Fruit fly (Drosophila melanogaster) whole organism, wandering third instar larva: ENCODE data around the gene CG7656.
A peak's percentile ranks its signal among the peaks of the same experiment; 100 is the strongest.

ENCODE experiments used
- Abd-B ChIP-seq: fragments of >200 bp; optimal IDR thresholded peaks from 2 replicates; lab custom pipeline; 2017; ENCODE audit warnings: missing biosample characterization, missing genetic modification characterization
- CG32264 ChIP-seq: fragments of 200-800 bp; sonication (Bioruptor generic); optimal IDR thresholded peaks from 2 replicates; lab custom pipeline; 2016; ENCODE audit warnings: missing biosample characterization, missing genetic modification characterization
- CrebA ChIP-seq: fragments of 200-800 bp; sonication (Bioruptor generic); optimal IDR thresholded peaks from 2 replicates; lab custom pipeline; 2016; ENCODE audit warnings: missing biosample characterization, mild to moderate bottlenecking, missing genetic modification characterization, borderline replicate concordance
- Dfd ChIP-seq: fragments of >200 bp; optimal IDR thresholded peaks from 2 replicates; lab custom pipeline; 2017; ENCODE audit warnings: missing biosample characterization, missing genetic modification characterization
- Dif ChIP-seq: fragments of 200-275, 200-300 bp; sonication (Bioruptor generic); optimal IDR thresholded peaks from 2 replicates; lab custom pipeline; 2018; ENCODE audit warnings: missing biosample characterization, missing genetic modification characterization; ENCODE audit not compliant: partially characterized antibody
- GATAd ChIP-seq: sonication (Bioruptor generic); optimal IDR thresholded peaks from 2 replicates; lab custom pipeline; 2016; ENCODE audit warnings: missing biosample characterization, missing genetic modification characterization
- HLH106 ChIP-seq: fragments of 200-800 bp; optimal IDR thresholded peaks from 3 replicates; lab custom pipeline; 2019; ENCODE audit warnings: missing biosample characterization, mild to moderate bottlenecking, missing genetic modification characterization, moderate library complexity
- Hr78 ChIP-seq: fragments of >200 bp; optimal IDR thresholded peaks from 2 replicates; lab custom pipeline; 2017; ENCODE audit warnings: missing biosample characterization, missing genetic modification characterization
- Hr83 ChIP-seq: fragments of 200-300 bp; sonication (Bioruptor generic); optimal IDR thresholded peaks from 2 replicates; lab custom pipeline; 2016; ENCODE audit warnings: missing biosample characterization, mild to moderate bottlenecking, missing genetic modification characterization, moderate library complexity; ENCODE audit not compliant: poor library complexity, severe bottlenecking
- Jra ChIP-seq: sonication (Bioruptor generic); optimal IDR thresholded peaks from 2 replicates; lab custom pipeline; 2016; ENCODE audit warnings: missing biosample characterization, missing genetic modification characterization
- Mio ChIP-seq: sonication (Bioruptor generic); optimal IDR thresholded peaks from 2 replicates; lab custom pipeline; 2016; ENCODE audit warnings: missing biosample characterization, missing genetic modification characterization
- Myc ChIP-seq: fragments of >200 bp; optimal IDR thresholded peaks from 2 replicates; lab custom pipeline; 2017
- OdsH ChIP-seq: fragments of 200-800 bp; sonication (Bioruptor generic); optimal IDR thresholded peaks from 2 replicates; lab custom pipeline; 2016; ENCODE audit warnings: missing biosample characterization, mild to moderate bottlenecking, missing genetic modification characterization
- Rel ChIP-seq, 2 experiments: fragments of 200-800 bp; sonication (Bioruptor generic) in 1 of 2; optimal IDR thresholded peaks; 2 replicates in 1 of 2; 3 replicates in 1 of 2; lab custom pipeline; 2016 to 2019; ENCODE audit warnings: mild to moderate bottlenecking in 2 of 2, missing biosample characterization in 2 of 2, missing genetic modification characterization in 2 of 2, moderate library complexity in 1 of 2
- Sp1 ChIP-seq: fragments of 200-800 bp; sonication (Bioruptor generic); optimal IDR thresholded peaks from 3 replicates; lab custom pipeline; 2019; ENCODE audit warnings: missing biosample characterization, mild to moderate bottlenecking, missing genetic modification characterization, moderate library complexity
- Vsx2 ChIP-seq: fragments of 200-300, 225-300 bp; sonication (Bioruptor generic); optimal IDR thresholded peaks from 2 replicates; lab custom pipeline; 2018; ENCODE audit warnings: missing biosample characterization, missing genetic modification characterization; ENCODE audit not compliant: partially characterized antibody
- br ChIP-seq: fragments of 200-800 bp; sonication (Bioruptor generic); optimal IDR thresholded peaks from 2 replicates; lab custom pipeline; 2016; ENCODE audit warnings: missing biosample characterization, missing genetic modification characterization
- brk ChIP-seq: fragments of 200-800 bp; sonication (Bioruptor generic); optimal IDR thresholded peaks from 2 replicates; lab custom pipeline; 2016; ENCODE audit warnings: missing biosample characterization, mild to moderate bottlenecking, missing genetic modification characterization
- dl ChIP-seq, 2 experiments: fragments of 175-275, 200-275 bp in 1 of 2; fragments of 200-275 bp in 1 of 2; sonication (Bioruptor generic); optimal IDR thresholded peaks; lab custom pipeline; 2018; ENCODE audit warnings: mild to moderate bottlenecking in 2 of 2, missing biosample characterization in 2 of 2, missing genetic modification characterization in 2 of 2, moderate library complexity in 2 of 2; ENCODE audit not compliant: partially characterized antibody in 2 of 2, insufficient read depth in 1 of 2
- dmrt93B ChIP-seq: fragments of 200-800 bp; sonication (Bioruptor generic); optimal IDR thresholded peaks from 2 replicates; lab custom pipeline; 2018; ENCODE audit warnings: missing biosample characterization, mild to moderate bottlenecking, missing genetic modification characterization
- ey ChIP-seq: fragments of 200-800 bp; sonication (Bioruptor generic); optimal IDR thresholded peaks from 2 replicates; lab custom pipeline; 2016; ENCODE audit warnings: missing biosample characterization, missing genetic modification characterization
- fru ChIP-seq: fragments of 200-800 bp; sonication (Bioruptor generic); optimal IDR thresholded peaks from 3 replicates; lab custom pipeline; 2016; ENCODE audit warnings: missing biosample characterization, mild to moderate bottlenecking, missing genetic modification characterization
- h ChIP-seq: fragments of 200-800 bp; sonication (Bioruptor generic); optimal IDR thresholded peaks from 3 replicates; lab custom pipeline; 2016; ENCODE audit warnings: missing biosample characterization, mild to moderate bottlenecking, missing genetic modification characterization
- jim ChIP-seq: fragments of 175-275, 200-325 bp; sonication (Bioruptor generic); optimal IDR thresholded peaks from 2 replicates; lab custom pipeline; 2016; ENCODE audit warnings: missing biosample characterization, mild to moderate bottlenecking, missing genetic modification characterization
- pan ChIP-seq: fragments of >200 bp; optimal IDR thresholded peaks from 2 replicates; lab custom pipeline; 2017
- psq ChIP-seq: fragments of 200-800 bp; sonication (Bioruptor generic); optimal IDR thresholded peaks from 3 replicates; lab custom pipeline; 2017; ENCODE audit warnings: missing biosample characterization, mild to moderate bottlenecking, missing genetic modification characterization, moderate library complexity
- rgr ChIP-seq: fragments of 200-800 bp; sonication (Bioruptor generic); optimal IDR thresholded peaks from 3 replicates; lab custom pipeline; 2016; ENCODE audit warnings: missing biosample characterization, mild to moderate bottlenecking, missing genetic modification characterization
- sage ChIP-seq: fragments of 200-800 bp; sonication (Bioruptor generic); optimal IDR thresholded peaks from 2 replicates; lab custom pipeline; 2016; ENCODE audit warnings: missing biosample characterization, mild to moderate bottlenecking, missing genetic modification characterization
- sv ChIP-seq: fragments of 200-800 bp; sonication (Bioruptor generic); optimal IDR thresholded peaks from 3 replicates; lab custom pipeline; 2016; ENCODE audit warnings: missing biosample characterization, missing genetic modification characterization
- usp ChIP-seq: fragments of >200 bp; optimal IDR thresholded peaks from 2 replicates; lab custom pipeline; 2017; ENCODE audit warnings: missing biosample characterization, missing genetic modification characterization
- woc ChIP-seq: sonication (Bioruptor generic); optimal IDR thresholded peaks from 2 replicates; lab custom pipeline; 2016; ENCODE audit warnings: missing biosample characterization, mild to moderate bottlenecking, missing genetic modification characterization

Gene CG7656

DNA sequence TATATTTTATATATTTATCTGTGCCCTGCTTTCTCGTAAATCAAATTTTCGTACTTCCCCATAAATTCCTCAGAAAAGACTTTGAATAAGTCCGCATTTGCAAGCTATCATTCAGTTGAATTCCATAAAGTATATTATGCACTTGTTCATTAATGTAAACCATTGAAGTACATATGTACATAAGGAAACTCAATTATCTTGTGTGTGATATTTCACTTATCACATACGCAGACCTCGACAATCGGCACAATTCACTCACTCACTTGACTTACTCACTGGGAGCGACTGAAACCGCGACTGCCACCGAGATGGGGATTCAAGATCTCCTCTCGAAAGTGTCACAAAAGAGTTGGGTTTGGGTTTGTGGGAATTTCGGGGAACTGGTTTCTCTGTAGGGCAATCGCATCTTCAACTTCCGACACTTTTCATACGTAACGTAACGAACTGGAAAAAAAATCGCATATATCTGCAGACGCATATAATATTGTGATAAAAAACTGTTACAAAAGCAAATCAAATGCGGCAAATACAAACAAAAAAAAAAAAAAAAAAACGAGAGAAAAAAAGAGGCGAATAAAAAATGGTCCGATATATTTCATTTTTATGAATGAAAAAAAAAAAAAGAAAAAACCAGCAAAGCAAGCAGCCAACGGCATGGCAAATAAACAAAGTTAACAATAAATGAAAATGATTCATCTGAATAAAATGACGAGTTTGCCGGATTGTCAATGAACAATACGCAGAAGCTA, 9.2 kb upstream of the CG7656 start:
- TF ChIP-seq rgr (GFP tag; lab: Kevin White, UChicago) (peak; percentile 17), br (GFP tag; lab: Kevin White, UChicago) (no peak), Jra (GFP tag; lab: Kevin White, UChicago) (no peak), Myc (lab: Kevin White, UChicago) (no peak), Vsx2 (GFP tag; lab: Kevin White, UChicago) (no peak), pan (no peak), h (GFP tag; lab: Kevin White, UChicago) (peak; percentile 12), CG32264 (GFP tag; lab: Kevin White, UChicago) (no peak), ey (no peak), GATAd (GFP tag; lab: Kevin White, UChicago) (no peak), sv (GFP tag; lab: Kevin White, UChicago) (no peak), HLH106 (tag; lab: Kevin White, UChicago) (no peak), Sp1 (GFP tag; lab: Kevin White, UChicago) (peak; percentile 17), Rel (GFP tag; optimal IDR thresholded peaks at IDR 0.05; lab: Kevin White, UChicago) (no peak), Rel (tag; optimal IDR thresholded peaks at IDR 0.05; lab: Kevin White, UChicago) (peak; percentile 63), Mio (GFP tag; lab: Kevin White, UChicago) (no peak), OdsH (GFP tag; lab: Kevin White, UChicago) (no peak), dmrt93B (GFP tag; lab: Kevin White, UChicago) (no peak), Abd-B (no peak), usp (GFP tag; lab: Kevin White, UChicago) (no peak), dl (GFP tag; optimal IDR thresholded peaks at IDR 0.05; lab: Kevin White, UChicago; ENCODE audit: insufficient read depth in 1 of 2, partially characterized antibody in 2 of 2) (no peak), Hr83 (GFP tag; lab: Kevin White, UChicago) (no peak), sage (GFP tag; lab: Kevin White, UChicago) (no peak)

DNA sequence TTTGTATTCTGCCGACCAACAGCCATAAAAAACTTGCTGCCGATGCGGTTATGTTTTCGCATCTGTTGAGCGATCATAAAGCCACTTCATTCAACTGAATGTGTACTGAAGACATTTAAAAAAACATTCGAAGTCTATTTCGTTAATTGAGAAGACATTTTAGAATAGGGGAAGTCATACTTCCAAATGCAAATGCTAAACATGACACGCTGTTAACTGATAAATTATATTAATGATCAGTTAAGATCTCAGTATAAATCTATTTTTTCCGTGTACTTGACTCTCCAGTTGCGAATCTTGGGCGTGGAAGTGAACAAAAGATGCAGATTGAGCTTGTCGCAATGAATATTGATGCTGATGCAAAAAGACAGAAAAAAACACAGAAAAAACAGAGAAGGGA, 8.0 kb upstream of the CG7656 start:
- no peak for TF ChIP-seq sv (GFP tag; lab: Kevin White, UChicago)
- no peak for TF ChIP-seq CrebA (GFP tag; lab: Kevin White, UChicago)
- TF ChIP-seq h (GFP tag; lab: Kevin White, UChicago): no peak
- no peak for TF ChIP-seq OdsH (GFP tag; lab: Kevin White, UChicago)

DNA sequence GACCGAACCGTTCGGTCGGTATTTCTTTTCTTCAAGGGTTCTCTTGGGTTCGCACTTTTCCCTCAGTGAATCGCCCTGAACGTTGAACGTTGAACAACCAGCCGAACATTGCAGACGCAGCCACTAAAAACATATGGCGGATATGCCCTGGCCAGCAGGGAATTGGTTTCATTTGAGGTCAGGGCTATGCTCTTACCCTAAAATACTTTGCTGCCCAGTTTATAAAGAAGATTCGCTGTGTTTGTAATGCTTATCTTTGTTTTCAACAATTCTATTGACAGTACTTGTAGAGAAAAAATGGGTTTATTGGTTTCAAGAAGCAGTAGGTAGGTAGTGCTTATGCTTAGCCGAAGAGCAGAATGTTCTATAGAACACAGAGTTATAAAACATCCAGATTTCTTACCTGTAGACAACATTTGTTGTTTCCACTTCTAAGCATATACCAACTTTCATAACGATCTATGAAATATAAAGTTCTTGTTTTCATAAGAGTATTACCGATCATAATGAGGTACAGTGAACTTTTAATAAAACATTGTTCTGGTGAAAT, 7.3 kb upstream of the CG7656 start:
- TF ChIP-seq jim (GFP tag; lab: Kevin White, UChicago): no peak
- no peak for TF ChIP-seq pan
- no peak for TF ChIP-seq Hr83 (GFP tag; lab: Kevin White, UChicago)
- TF ChIP-seq OdsH (GFP tag; lab: Kevin White, UChicago): no peak
- no peak for TF ChIP-seq GATAd (GFP tag; lab: Kevin White, UChicago)
- no peak for TF ChIP-seq dmrt93B (GFP tag; lab: Kevin White, UChicago)
- no peak for TF ChIP-seq psq
- TF ChIP-seq Abd-B: no peak
- TF ChIP-seq Dif (GFP tag; lab: Kevin White, UChicago): no peak
- no peak for TF ChIP-seq fru (GFP tag; lab: Kevin White, UChicago)
- no peak for TF ChIP-seq sv (GFP tag; lab: Kevin White, UChicago)
- no peak for TF ChIP-seq Sp1 (GFP tag; lab: Kevin White, UChicago)
- no peak for TF ChIP-seq Hr78
- no peak for TF ChIP-seq dl (GFP tag; optimal IDR thresholded peaks at IDR 0.05; lab: Kevin White, UChicago; ENCODE audit: insufficient read depth in 1 of 2, partially characterized antibody in 2 of 2)
- no peak for TF ChIP-seq woc (GFP tag; lab: Kevin White, UChicago)
- no peak for TF ChIP-seq Myc (lab: Kevin White, UChicago)
- TF ChIP-seq sage (GFP tag; lab: Kevin White, UChicago): no peak
- no peak for TF ChIP-seq CG32264 (GFP tag; lab: Kevin White, UChicago)

DNA sequence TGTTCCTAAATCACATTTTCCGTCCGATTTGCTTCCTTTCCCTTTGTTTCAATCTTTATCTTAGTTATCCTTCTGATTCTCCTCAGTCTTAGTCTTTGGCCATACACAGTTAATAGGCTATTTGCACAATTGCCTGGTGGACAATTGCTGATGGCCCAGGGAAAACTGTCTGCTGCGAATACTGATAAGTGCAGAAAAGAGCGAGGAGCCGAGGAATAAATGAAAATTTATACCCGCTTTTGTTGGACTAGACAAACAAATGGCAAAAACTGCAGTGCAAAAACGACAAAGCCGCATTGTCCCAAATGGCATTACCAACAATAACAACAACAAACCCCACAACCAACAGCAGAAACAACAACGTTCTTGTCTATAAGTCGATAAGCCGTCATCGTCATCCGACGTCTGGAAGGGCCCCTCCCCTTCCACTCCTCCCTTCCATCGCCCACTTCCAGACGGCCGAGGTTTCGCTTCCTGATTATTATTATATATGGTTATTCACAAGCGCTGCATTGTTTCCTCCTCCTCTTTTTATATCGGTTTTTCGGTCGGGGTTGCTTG, 6.2 kb upstream of the CG7656 start:
- TF ChIP-seq fru (GFP tag; lab: Kevin White, UChicago): no peak
- no peak for TF ChIP-seq Rel (GFP tag; optimal IDR thresholded peaks at IDR 0.05; lab: Kevin White, UChicago)
- TF ChIP-seq Rel (tag; optimal IDR thresholded peaks at IDR 0.05; lab: Kevin White, UChicago): peak; percentile 17
- TF ChIP-seq br (GFP tag; lab: Kevin White, UChicago): peak; percentile 27
- no peak for TF ChIP-seq brk (GFP tag; lab: Kevin White, UChicago)
- no peak for TF ChIP-seq pan
- TF ChIP-seq Myc (lab: Kevin White, UChicago): no peak
- TF ChIP-seq Dfd (GFP tag; lab: Kevin White, UChicago): no peak
